Worm (Caenorhabditis elegans) whole organism, L3 larva: ENCODE measurements around the gene F58F9.8.
"Not testable (repeated sequence)": the region's sequence is repeated elsewhere in the genome, so short reads cannot be mapped to it uniquely, and the experiment has no call there.

Source experiments
- R02D3.7 ChIP-seq: fragments of 150-350 bp; optimal IDR thresholded peaks from 2 replicates; lab custom pipeline; 2014; ENCODE audit warnings: missing biosample characterization, missing genetic modification characterization
- ZK546.5 ChIP-seq: sonication (generic microtip); optimal IDR thresholded peaks from 2 replicates; lab custom pipeline; 2017; ENCODE audit warnings: missing biosample characterization, missing genetic modification characterization
- aly-2 ChIP-seq: fragments of 150-350 bp; optimal IDR thresholded peaks from 2 replicates; lab custom pipeline; 2014; ENCODE audit warnings: missing biosample characterization, missing genetic modification characterization
- ama-1 ChIP-seq: fragments of 150-350 bp; optimal IDR thresholded peaks from 2 replicates; lab custom pipeline; 2018
- ceh-16 ChIP-seq: sonication (generic microtip); optimal IDR thresholded peaks from 2 replicates; lab custom pipeline; 2017; ENCODE audit warnings: missing biosample characterization, missing genetic modification characterization
- ceh-28 ChIP-seq: fragments of 150-350 bp; optimal IDR thresholded peaks from 2 replicates; lab custom pipeline; 2014; ENCODE audit warnings: missing biosample characterization, missing genetic modification reagents, missing genetic modification characterization
- ceh-9 ChIP-seq: sonication (generic microtip); optimal IDR thresholded peaks from 2 replicates; lab custom pipeline; 2018; ENCODE audit warnings: missing biosample characterization, missing genetic modification characterization
- daf-12 ChIP-seq: fragments of 150-350 bp; optimal IDR thresholded peaks from 2 replicates; lab custom pipeline; 2014; ENCODE audit warnings: missing biosample characterization, missing genetic modification reagents, missing genetic modification characterization
- egl-27 ChIP-seq: sonication (generic microtip); optimal IDR thresholded peaks from 4 replicates; lab custom pipeline; 2017; ENCODE audit warnings: missing biosample characterization, missing genetic modification reagents, missing genetic modification characterization
- egl-5 ChIP-seq: fragments of 150-350 bp; optimal IDR thresholded peaks from 2 replicates; lab custom pipeline; 2017; ENCODE audit warnings: missing biosample characterization, missing genetic modification reagents, missing genetic modification characterization, inconsistent platforms
- elt-1 ChIP-seq: fragments of 150-350 bp; optimal IDR thresholded peaks from 2 replicates; lab custom pipeline; 2014; ENCODE audit warnings: missing biosample characterization, missing genetic modification characterization
- elt-2 ChIP-seq: sonication (generic microtip); optimal IDR thresholded peaks from 2 replicates; lab custom pipeline; 2016; ENCODE audit warnings: missing genetic modification reagents, mild to moderate bottlenecking, missing genetic modification characterization, missing compliant biosample characterization
- eor-1 ChIP-seq, 2 experiments: fragments of 150-350 bp; optimal IDR thresholded peaks; 2 replicates each; lab custom pipeline; 2014 to 2018; ENCODE audit warnings: missing biosample characterization in 2 of 2, missing genetic modification characterization in 2 of 2
- fkh-10 ChIP-seq: sonication (generic microtip); optimal IDR thresholded peaks from 2 replicates; lab custom pipeline; 2017; ENCODE audit warnings: missing biosample characterization, missing genetic modification reagents, missing genetic modification characterization
- fkh-2 ChIP-seq: fragments of 150-350 bp; optimal IDR thresholded peaks from 2 replicates; lab custom pipeline; 2014; ENCODE audit warnings: missing biosample characterization, missing genetic modification reagents, missing genetic modification characterization
- fos-1 ChIP-seq: fragments of 150-350 bp; optimal IDR thresholded peaks from 2 replicates; lab custom pipeline; 2014; ENCODE audit warnings: missing biosample characterization, missing genetic modification characterization
- jun-1 ChIP-seq: fragments of 150-350 bp; optimal IDR thresholded peaks from 2 replicates; lab custom pipeline; 2014; ENCODE audit warnings: missing biosample characterization, missing genetic modification reagents, missing genetic modification characterization
- lin-15B ChIP-seq: fragments of 150-350 bp; optimal IDR thresholded peaks from 2 replicates; lab custom pipeline; 2014; ENCODE audit warnings: missing biosample characterization, missing genetic modification characterization
- lin-39 ChIP-seq: fragments of 150-350 bp; optimal IDR thresholded peaks from 2 replicates; lab custom pipeline; 2018; ENCODE audit warnings: missing biosample characterization, missing genetic modification reagents, missing genetic modification characterization
- lsy-12 ChIP-seq: sonication (generic microtip); optimal IDR thresholded peaks from 2 replicates; lab custom pipeline; 2016; ENCODE audit warnings: mild to moderate bottlenecking, missing genetic modification characterization, missing compliant biosample characterization
- mml-1 ChIP-seq: fragments of 150-350 bp; sonication (generic microtip); optimal IDR thresholded peaks from 3 replicates; lab custom pipeline; 2014; ENCODE audit warnings: missing biosample characterization, missing genetic modification characterization
- nfya-1 ChIP-seq: sonication (generic microtip); optimal IDR thresholded peaks from 2 replicates; lab custom pipeline; 2017; ENCODE audit warnings: missing genetic modification characterization, mild to moderate bottlenecking, missing compliant biosample characterization, antibody characterized with exemption, moderate library complexity; ENCODE audit not compliant: insufficient read depth
- nhr-12 ChIP-seq: fragments of 150-350 bp; optimal IDR thresholded peaks from 2 replicates; lab custom pipeline; 2014; ENCODE audit warnings: missing biosample characterization, missing genetic modification characterization
- nhr-237 ChIP-seq: fragments of 150-350 bp; optimal IDR thresholded peaks from 2 replicates; lab custom pipeline; 2014; ENCODE audit warnings: missing biosample characterization, missing genetic modification characterization
- nhr-28 ChIP-seq: fragments of 150-350 bp; optimal IDR thresholded peaks from 2 replicates; lab custom pipeline; 2014; ENCODE audit warnings: missing biosample characterization, missing genetic modification characterization
- nhr-43 ChIP-seq: sonication (generic microtip); optimal IDR thresholded peaks from 2 replicates; lab custom pipeline; 2016; ENCODE audit warnings: mild to moderate bottlenecking, missing genetic modification characterization, missing compliant biosample characterization; ENCODE audit not compliant: poor library complexity, severe bottlenecking
- nhr-67 ChIP-seq: fragments of 150-350 bp; optimal IDR thresholded peaks from 2 replicates; lab custom pipeline; 2014; ENCODE audit warnings: missing biosample characterization, missing genetic modification characterization
- nhr-76 ChIP-seq: fragments of 150-350 bp; sonication (generic microtip); optimal IDR thresholded peaks from 5 replicates; lab custom pipeline; 2014; ENCODE audit warnings: missing biosample characterization, missing genetic modification characterization
- nhr-77 ChIP-seq: fragments of 150-350 bp; optimal IDR thresholded peaks from 2 replicates; lab custom pipeline; 2014; ENCODE audit warnings: missing biosample characterization, missing genetic modification characterization
- pha-4 ChIP-seq: fragments of 150-350 bp; optimal IDR thresholded peaks from 2 replicates; lab custom pipeline; 2014; ENCODE audit warnings: missing biosample characterization, missing genetic modification reagents, missing genetic modification characterization
- pqm-1 ChIP-seq: fragments of 150-350 bp; optimal IDR thresholded peaks from 2 replicates; lab custom pipeline; 2017; ENCODE audit warnings: missing biosample characterization, missing genetic modification characterization, inconsistent platforms
- sea-2 ChIP-seq: fragments of 150-350 bp; sonication (generic microtip); optimal IDR thresholded peaks from 4 replicates; lab custom pipeline; 2014; ENCODE audit warnings: missing biosample characterization, missing genetic modification reagents, missing genetic modification characterization
- skn-1 ChIP-seq: fragments of 150-350 bp; optimal IDR thresholded peaks from 2 replicates; lab custom pipeline; 2014; ENCODE audit warnings: missing biosample characterization, missing genetic modification characterization
- snpc-4 ChIP-seq: fragments of 150-350 bp; optimal IDR thresholded peaks from 2 replicates; lab custom pipeline; 2014; ENCODE audit warnings: missing biosample characterization, missing genetic modification characterization
- tbx-2 ChIP-seq: sonication (generic microtip); optimal IDR thresholded peaks from 2 replicates; lab custom pipeline; 2016; ENCODE audit warnings: mild to moderate bottlenecking, missing genetic modification characterization, missing compliant biosample characterization
- unc-39 ChIP-seq: sonication (generic microtip); optimal IDR thresholded peaks from 4 replicates; lab custom pipeline; 2017; ENCODE audit warnings: missing biosample characterization, missing genetic modification characterization
- ztf-11 ChIP-seq: fragments of 150-350 bp; optimal IDR thresholded peaks from 2 replicates; lab custom pipeline; 2014; ENCODE audit warnings: missing biosample characterization, missing genetic modification characterization
- ztf-4 ChIP-seq: fragments of 150-350 bp; optimal IDR thresholded peaks from 2 replicates; lab custom pipeline; 2014; ENCODE audit warnings: missing biosample characterization, missing genetic modification characterization

F58F9.8 gene

DNA sequence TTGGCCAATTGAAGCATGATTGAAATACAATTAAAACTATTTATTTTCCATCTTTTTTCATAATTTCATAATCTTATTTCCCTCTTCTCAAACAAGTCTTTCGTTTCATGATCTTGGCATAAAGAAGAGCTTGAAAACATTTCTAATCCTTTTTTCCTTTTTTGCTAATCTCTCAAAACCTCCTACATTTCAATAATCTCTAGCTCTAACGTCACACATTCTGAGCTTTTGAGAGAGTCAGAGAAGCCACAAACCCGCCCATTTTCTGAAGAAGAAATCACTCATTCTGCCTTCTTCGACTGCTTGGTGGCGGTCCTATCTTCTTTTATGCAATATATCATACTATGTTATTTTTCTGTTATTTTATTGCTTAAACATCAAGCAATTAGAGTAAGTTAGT lies 11.6 kb downstream of the F58F9.8 start, which contains the start of gene F58F9.1:
TSS of gene F58F9.1 (plus strand) at position 251 of the 400 bp plus-strand sequence.
- TF ChIP-seq lin-15B (tag; lab: Kevin White, UChicago) (no peak), lin-39 (tag; lab: Kevin White, UChicago) (peak; percentile 36), ztf-11 (tag; lab: Kevin White, UChicago) (no peak), nhr-76 (tag; lab: Kevin White, UChicago) (no peak), nhr-43 (no peak), skn-1 (no peak), nfya-1 (peak; percentile 19)

DNA sequence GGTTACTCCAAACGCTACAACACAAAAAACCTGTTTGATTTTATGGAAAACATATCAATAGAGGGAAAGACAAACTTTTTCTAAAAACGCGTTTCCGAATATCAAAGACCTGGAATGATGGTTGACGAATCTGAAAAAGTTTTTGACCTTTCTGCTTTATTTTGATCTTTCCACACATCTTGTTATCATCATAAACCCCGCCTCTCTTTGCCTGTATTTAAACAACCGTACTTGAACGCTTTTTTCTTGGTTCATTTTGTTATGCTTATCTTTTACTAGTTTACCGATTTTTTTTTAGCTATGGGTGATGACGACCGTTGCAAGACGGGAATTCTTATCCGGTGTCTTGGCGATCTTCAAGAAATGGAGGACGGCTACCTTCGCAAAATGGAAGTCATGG lies 15.0 kb downstream of the F58F9.8 start, which contains the start of gene T13A10.2:
TSS of gene T13A10.2 (plus strand) at position 301 of the 400 bp plus-strand sequence.
- TF ChIP-seq daf-12, snpc-4, nhr-12 (tag; lab: Kevin White, UChicago): not testable (repeated sequence)

DNA sequence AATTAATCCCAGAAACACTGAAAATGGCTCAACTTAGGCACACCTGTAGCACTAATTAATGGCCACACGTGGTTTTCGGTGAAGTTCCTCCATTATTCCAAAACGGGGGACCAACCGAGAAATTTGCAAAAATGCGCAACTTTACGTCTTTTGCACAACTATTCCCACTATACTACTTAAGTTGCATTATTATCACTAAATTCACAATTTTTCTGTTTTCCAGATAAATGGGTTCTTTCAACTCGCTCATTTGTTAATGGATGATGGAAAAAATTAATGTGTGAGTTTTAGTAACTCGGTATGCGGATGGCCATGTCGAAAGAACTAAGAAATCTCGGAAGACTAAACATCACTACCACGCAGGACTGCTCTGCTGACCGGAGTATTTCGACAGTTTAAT lies 16.7 kb downstream of the F58F9.8 start, which contains the start of gene T13A10.64:
TSS of gene T13A10.64 (plus strand) at position 301 of the 400 bp plus-strand sequence.
- TF ChIP-seq aly-2 (tag; lab: Kevin White, UChicago) (no peak), egl-5 (tag; lab: Kevin White, UChicago) (no peak), mml-1 (tag; lab: Kevin White, UChicago) (no peak), pha-4 (no peak), ZK546.5 (tag; lab: Kevin White, UChicago) (no peak), nhr-237 (no peak)

DNA sequence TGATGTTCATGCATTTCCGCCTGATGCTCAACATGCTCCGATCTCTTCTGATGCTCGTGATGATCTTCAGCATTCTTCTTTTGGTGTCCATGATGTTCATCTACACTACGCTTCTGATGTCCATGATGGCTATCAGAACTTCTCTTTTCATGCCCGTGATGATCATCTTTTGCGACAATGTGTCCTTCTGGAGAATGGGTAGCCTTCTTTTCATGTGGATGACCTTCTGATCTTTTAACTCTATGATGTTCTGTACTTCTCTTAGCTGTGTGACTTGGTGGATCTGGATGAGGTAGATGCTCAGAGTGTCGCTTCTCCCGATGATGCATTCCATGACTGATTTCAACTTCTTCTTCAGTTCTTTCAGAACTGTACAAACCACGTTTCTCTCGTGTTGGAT lies 21.0 kb downstream of the F58F9.8 start:
- no peak for TF ChIP-seq R02D3.7 (tag; lab: Kevin White, UChicago)
- TF ChIP-seq nhr-77 (tag; lab: Kevin White, UChicago) = no peak
- no peak for TF ChIP-seq fos-1 (tag; lab: Kevin White, UChicago)
- no peak for TF ChIP-seq elt-2 (tag; lab: Kevin White, UChicago)
- TF ChIP-seq mml-1 (tag; lab: Kevin White, UChicago) = no peak
- TF ChIP-seq nhr-28 (tag; lab: Kevin White, UChicago) = no peak
- no peak for TF ChIP-seq ceh-9 (tag; lab: Kevin White, UChicago)
- TF ChIP-seq egl-27 = no peak
- TF ChIP-seq ceh-28 (tag; lab: Kevin White, UChicago) = no peak
- TF ChIP-seq egl-5 (tag; lab: Kevin White, UChicago) = no peak
- no peak for TF ChIP-seq ztf-4 (tag; lab: Kevin White, UChicago)
- TF ChIP-seq jun-1 = no peak
- no peak for TF ChIP-seq elt-1 (tag; lab: Kevin White, UChicago)
- no peak for TF ChIP-seq daf-12 (tag; lab: Kevin White, UChicago)
- no peak for TF ChIP-seq ama-1
- TF ChIP-seq nhr-237 = no peak
- no peak for TF ChIP-seq unc-39
- no peak for TF ChIP-seq ceh-16 (tag; lab: Kevin White, UChicago)
- TF ChIP-seq skn-1 = no peak
- no peak for TF ChIP-seq lsy-12

DNA sequence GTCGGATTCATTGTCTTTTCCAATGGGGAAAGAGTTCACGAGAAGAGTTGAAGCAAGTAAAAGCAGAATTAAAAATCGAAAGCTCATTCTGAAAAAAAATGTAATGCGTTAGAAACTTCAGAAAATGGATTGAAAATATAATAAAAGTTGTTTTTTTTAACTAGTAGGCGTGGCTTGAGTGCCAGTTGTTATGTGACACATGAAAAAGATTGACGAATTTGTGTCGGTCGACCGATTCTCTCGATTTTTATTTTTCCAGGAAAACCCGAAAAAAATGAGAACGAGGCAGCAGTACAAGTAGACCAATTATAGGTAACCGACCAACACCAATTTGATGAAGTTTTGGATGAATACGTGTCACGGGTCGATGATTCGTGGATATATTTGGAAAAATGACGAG lies 21.8 kb downstream of the F58F9.8 start, which contains the start of gene nlp-16:
TSS of gene nlp-16 (minus strand) at position 101 of the 400 bp plus-strand sequence.
- TF ChIP-seq nhr-76 (tag; lab: Kevin White, UChicago) (no peak), sea-2 (no peak), ceh-9 (tag; lab: Kevin White, UChicago) (no peak), daf-12 (tag; lab: Kevin White, UChicago) (no peak), nfya-1 (no peak), fkh-2 (tag; lab: Kevin White, UChicago) (no peak), fkh-10 (GFP tag; lab: Kevin White, UChicago) (no peak), snpc-4 (tag; lab: Kevin White, UChicago) (no peak), pqm-1 (tag; lab: Kevin White, UChicago) (no peak), nhr-237 (no peak), nhr-77 (tag; lab: Kevin White, UChicago) (no peak), lsy-12 (no peak), mml-1 (tag; lab: Kevin White, UChicago) (no peak), eor-1 (tag; optimal IDR thresholded peaks at IDR 0.05; lab: Kevin White, UChicago) (no peak), ama-1 (no peak), aly-2 (tag; lab: Kevin White, UChicago) (no peak), nhr-67 (tag; lab: Kevin White, UChicago) (no peak), tbx-2 (tag; lab: Kevin White, UChicago) (no peak)
